Worm (Caenorhabditis elegans) whole organism, dauer: ENCODE results near the gene K09A9.6.

Source experiments
- unc-62 ChIP-seq: sonication (generic microtip); optimal IDR thresholded peaks from 2 replicates; lab custom pipeline; 2017; ENCODE audit warnings: missing biosample characterization, missing genetic modification reagents, missing genetic modification characterization

Gene K09A9.6

ce11 chrX:15566640-15567039 lies 10.4 kb upstream of the K09A9.6 start:
- TF ChIP-seq unc-62 (GFP tag; lab: Kevin White, UChicago) = no peak

ce11 chrX:15567986-15568940 lies 8.8 kb upstream of the K09A9.6 start, which contains the start of gene dyn-1:
dyn-1 (plus strand) TSS chrX:15568890.
- no peak for TF ChIP-seq unc-62 (GFP tag; lab: Kevin White, UChicago)

- TF ChIP-seq unc-62 (GFP tag; lab: Kevin White, UChicago) = no peak
Measured at ce11 chrX:15569633-15570032, 7.4 kb upstream of the K09A9.6 start.

ce11 chrX:15572021-15572420 lies 5.0 kb upstream of the K09A9.6 start:
- TF ChIP-seq unc-62 (GFP tag; lab: Kevin White, UChicago) = no peak

ce11 chrX:15575460-15575859 lies 1.6 kb upstream of the K09A9.6 start:
- no peak for TF ChIP-seq unc-62 (GFP tag; lab: Kevin White, UChicago)

ce11 chrX:15585144-15585543 lies 8.1 kb downstream of the K09A9.6 start:
- no peak for TF ChIP-seq unc-62 (GFP tag; lab: Kevin White, UChicago)

- TF ChIP-seq unc-62 (GFP tag; lab: Kevin White, UChicago) = no peak
Measured at ce11 chrX:15586192-15586591, 9.2 kb downstream of the K09A9.6 start.

- TF ChIP-seq unc-62 (GFP tag; lab: Kevin White, UChicago) = no peak
Measured at ce11 chrX:15590347-15590928, 13.4 kb downstream of the K09A9.6 start, which contains the start of gene gas-1. gas-1 (minus strand) TSS chrX:15590397.

- no peak for TF ChIP-seq unc-62 (GFP tag; lab: Kevin White, UChicago)
Measured at ce11 chrX:15591068-15591467, 14.0 kb downstream of the K09A9.6 start, which contains the start of gene usp-33. usp-33 (plus strand) TSS chrX:15591368.

ce11 chrX:15593366-15593765 lies 16.3 kb downstream of the K09A9.6 start:
- no peak for TF ChIP-seq unc-62 (GFP tag; lab: Kevin White, UChicago)

- TF ChIP-seq unc-62 (GFP tag; lab: Kevin White, UChicago) = no peak
Measured at ce11 chrX:15594019-15594418, 17.0 kb downstream of the K09A9.6 start.

- no peak for TF ChIP-seq unc-62 (GFP tag; lab: Kevin White, UChicago)
Measured at ce11 chrX:15597077-15597476, 20.0 kb downstream of the K09A9.6 start, which contains the start of gene K09A9.8. K09A9.8 (minus strand) TSS chrX:15597177.

ce11 chrX:15598661-15599384 lies 21.8 kb downstream of the K09A9.6 start:
- no peak for TF ChIP-seq unc-62 (GFP tag; lab: Kevin White, UChicago)

- no peak for TF ChIP-seq unc-62 (GFP tag; lab: Kevin White, UChicago)
Measured at ce11 chrX:15599925-15600324, 22.9 kb downstream of the K09A9.6 start.

ce11 chrX:15600512-15601117 lies 23.6 kb downstream of the K09A9.6 start, which contains the start of gene ent-2:
ent-2 (plus strand) TSS chrX:15601067.
- no peak for TF ChIP-seq unc-62 (GFP tag; lab: Kevin White, UChicago)
